Worm (Caenorhabditis elegans): ENCODE results near the gene F17C11.11.

DNA sequence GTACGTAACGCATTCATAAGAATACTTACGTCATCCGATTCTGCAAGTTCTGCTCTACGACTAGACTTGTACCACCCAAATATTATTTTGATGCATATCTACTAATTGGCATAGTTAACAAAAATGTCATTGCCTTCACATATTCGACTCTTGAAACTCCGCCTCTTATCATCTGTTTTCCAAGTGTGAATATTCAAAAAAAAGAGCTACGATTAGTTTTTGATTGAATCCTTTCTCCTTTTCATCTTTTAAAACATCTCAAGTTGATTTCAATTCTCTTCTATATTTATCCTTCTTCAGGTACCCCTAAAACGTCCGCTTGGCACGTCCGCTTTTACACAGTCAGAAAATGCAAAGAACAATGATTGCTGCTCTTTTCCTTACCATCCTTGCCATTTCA lies 9.3 kb upstream of the F17C11.11 start, which contains the start of gene F17C11.2:
- TF ChIP-seq B0310.2 (tag; optimal IDR thresholded peaks at IDR 0.05) = no peak
- TF ChIP-seq ama-1 (optimal IDR thresholded peaks at IDR 0.05) = no peak
- TF ChIP-seq F13C5.2 (tag; optimal IDR thresholded peaks at IDR 0.05) = no peak
- TF ChIP-seq ceh-13 (GFP tag; optimal IDR thresholded peaks at IDR 0.05) = no peak
- TF ChIP-seq ets-7 (tag; optimal IDR thresholded peaks at IDR 0.05) = no peak
- no peak for TF ChIP-seq hnd-1 (tag; optimal IDR thresholded peaks at IDR 0.05)
- TF ChIP-seq pes-1 (GFP tag; IDR thresholded peaks at IDR 0.05) = no peak
- TF ChIP-seq tbx-37 (GFP tag; conservative IDR thresholded peaks at IDR 0.05) = no peak
